Fruit fly (Drosophila melanogaster) whole organism, embryonic: ENCODE results near the gene CG13471.

Experiments used
- Aef1 ChIP-seq: fragments of 200-800 bp; sonication (Bioruptor generic); IDR thresholded peaks from 3 replicates; pipeline ENCODE4 v1.3.6; 2022; ENCODE audit warnings: missing biosample characterization, missing genetic modification characterization
- Bdp1 ChIP-seq: fragments of 200-800 bp; sonication (Bioruptor generic); optimal IDR thresholded peaks from 3 replicates; lab custom pipeline; 2016; ENCODE audit warnings: missing biosample characterization, missing genetic modification characterization
- CG10366 ChIP-seq: fragments of 200-800 bp; sonication (Bioruptor generic); IDR thresholded peaks from 2 replicates; pipeline ENCODE4 v1.3.6; 2022; ENCODE audit warnings: missing biosample characterization, missing genetic modification characterization
- CG11723 ChIP-seq: fragments of 200-800 bp; sonication (Bioruptor generic); optimal IDR thresholded peaks from 2 replicates; lab custom pipeline; 2017; ENCODE audit warnings: missing biosample characterization, mild to moderate bottlenecking, missing genetic modification characterization
- CG12071 ChIP-seq: fragments of 200-800 bp; sonication (Bioruptor generic); optimal IDR thresholded peaks from 3 replicates; lab custom pipeline; 2018; ENCODE audit warnings: missing biosample characterization, mild to moderate bottlenecking, missing genetic modification characterization
- CG12659 ChIP-seq: fragments of 200-800 bp; sonication (Bioruptor generic); optimal IDR thresholded peaks from 3 replicates; lab custom pipeline; 2017; ENCODE audit warnings: mild to moderate bottlenecking, missing biosample characterization, missing genetic modification reagents, missing genetic modification characterization
- CG13775 ChIP-seq: fragments of 200-800 bp; sonication (Bioruptor generic); optimal IDR thresholded peaks from 3 replicates; lab custom pipeline; 2017; ENCODE audit warnings: missing biosample characterization, mild to moderate bottlenecking, missing genetic modification characterization
- CG14860 ChIP-seq: fragments of 200-800 bp; sonication (Bioruptor generic); IDR thresholded peaks from 3 replicates; pipeline ENCODE4 v1.3.6; 2022; ENCODE audit warnings: missing biosample characterization, missing genetic modification characterization; ENCODE audit not compliant: partially characterized antibody
- CG1603 ChIP-seq: fragments of 200-800 bp; sonication (Bioruptor generic); optimal IDR thresholded peaks from 2 replicates; lab custom pipeline; 2019; ENCODE audit warnings: missing biosample characterization, mild to moderate bottlenecking, missing genetic modification characterization, moderate library complexity
- CG17359 ChIP-seq: fragments of 200-800 bp; sonication (Bioruptor generic); optimal IDR thresholded peaks from 3 replicates; lab custom pipeline; 2018; ENCODE audit warnings: missing biosample characterization, mild to moderate bottlenecking, missing genetic modification characterization, moderate library complexity
- CG1792 ChIP-seq: fragments of 200-800 bp; sonication (Bioruptor generic); optimal IDR thresholded peaks from 2 replicates; lab custom pipeline; 2016; ENCODE audit warnings: missing biosample characterization, missing genetic modification characterization
- CG33213 ChIP-seq: fragments of 200-800 bp; sonication (Bioruptor generic); optimal IDR thresholded peaks from 3 replicates; lab custom pipeline; 2016; ENCODE audit warnings: missing biosample characterization, missing genetic modification characterization
- CG34376 ChIP-seq: fragments of 200-800 bp; sonication (Bioruptor generic); optimal IDR thresholded peaks from 2 replicates; lab custom pipeline; 2018; ENCODE audit warnings: missing biosample characterization, mild to moderate bottlenecking, missing genetic modification characterization
- CG3726 ChIP-seq: fragments of 200-800 bp; sonication (Bioruptor generic); IDR thresholded peaks from 3 replicates; pipeline ENCODE4, ENCODE4 v1.3.6; 2022; ENCODE audit warnings: missing biosample characterization, missing genetic modification characterization
- CG6683 ChIP-seq: fragments of 200-800 bp; sonication (Bioruptor generic); optimal IDR thresholded peaks from 2 replicates; lab custom pipeline; 2017; ENCODE audit warnings: missing biosample characterization, mild to moderate bottlenecking, missing genetic modification characterization, missing genetic modification reagents
- CG9609 ChIP-seq: fragments of 200-800 bp; sonication (Bioruptor generic); optimal IDR thresholded peaks from 3 replicates; lab custom pipeline; 2016; ENCODE audit warnings: missing biosample characterization, missing genetic modification characterization
- D ChIP-seq, 2 experiments: fragments of 200-800 bp in 1 of 2; fragments of >200 bp in 1 of 2; sonication (Bioruptor generic) in 1 of 2; optimal IDR thresholded peaks; 2 replicates in 1 of 2; 3 replicates in 1 of 2; lab custom pipeline; 2017; ENCODE audit warnings: mild to moderate bottlenecking in 1 of 2, missing biosample characterization in 1 of 2, missing genetic modification characterization in 1 of 2, missing genetic modification reagents in 1 of 2
- Dref ChIP-seq: fragments of 200-800 bp; sonication (Bioruptor generic); IDR thresholded peaks from 2 replicates; pipeline ENCODE4 v1.3.6; 2022; ENCODE audit warnings: missing biosample characterization, missing genetic modification characterization
- Ets65A ChIP-seq: fragments of 200-800 bp; sonication (Bioruptor generic); peaks from one replicate; lab custom pipeline; 2016; ENCODE audit warnings: missing biosample characterization, missing genetic modification characterization
- HHEX ChIP-seq: fragments of 200-800 bp; sonication (Bioruptor generic); optimal IDR thresholded peaks from 3 replicates; lab custom pipeline; 2017; ENCODE audit warnings: missing biosample characterization, mild to moderate bottlenecking, missing genetic modification characterization, missing genetic modification reagents
- HmgZ ChIP-seq: fragments of 200-800 bp; sonication (Bioruptor generic); optimal IDR thresholded peaks from 2 replicates; lab custom pipeline; 2018; ENCODE audit warnings: missing biosample characterization, mild to moderate bottlenecking, missing genetic modification characterization
- Hr39 ChIP-seq: fragments of >200 bp; optimal IDR thresholded peaks from 2 replicates; lab custom pipeline; 2017
- Lpt ChIP-seq: fragments of >200 bp; optimal IDR thresholded peaks from 2 replicates; lab custom pipeline; 2018; ENCODE audit warnings: missing biosample characterization, missing genetic modification characterization
- Ptx1 ChIP-seq: fragments of 200-800 bp; sonication (Bioruptor generic); IDR thresholded peaks from 2 replicates; pipeline ENCODE4 v1.3.6; 2022; ENCODE audit warnings: missing biosample characterization, missing genetic modification characterization
- Scr ChIP-seq: fragments of 200-800 bp; sonication (Bioruptor generic); IDR thresholded peaks from 2 replicates; pipeline ENCODE4 v1.3.6; 2022; ENCODE audit warnings: missing biosample characterization, missing genetic modification characterization; ENCODE audit not compliant: partially characterized antibody
- Xbp1 ChIP-seq: fragments of 200-800 bp; sonication (Bioruptor generic); optimal IDR thresholded peaks from 3 replicates; lab custom pipeline; 2016; ENCODE audit warnings: missing biosample characterization, mild to moderate bottlenecking, missing genetic modification characterization
- ap ChIP-seq: fragments of 200-800 bp; sonication (Bioruptor generic); IDR thresholded peaks from 2 replicates; pipeline ENCODE4 v1.3.6; 2022; ENCODE audit warnings: missing biosample characterization, missing genetic modification characterization
- bbx ChIP-seq: fragments of 200-800 bp; sonication (Bioruptor generic); IDR thresholded peaks from 2 replicates; pipeline ENCODE4 v1.3.6; 2022; ENCODE audit warnings: missing biosample characterization, missing genetic modification characterization; ENCODE audit not compliant: partially characterized antibody
- br ChIP-seq: fragments of >200 bp; optimal IDR thresholded peaks from 2 replicates; lab custom pipeline; 2017
- corto ChIP-seq: fragments of 200-800 bp; sonication (Bioruptor generic); optimal IDR thresholded peaks from 2 replicates; lab custom pipeline; 2016; ENCODE audit warnings: missing biosample characterization, mild to moderate bottlenecking, missing genetic modification characterization, moderate library complexity
- dan ChIP-seq: fragments of 200-800 bp; sonication (Bioruptor generic); IDR thresholded peaks from 2 replicates; pipeline ENCODE4 v1.3.6; 2022; ENCODE audit warnings: missing biosample characterization, missing genetic modification characterization
- dmrt11E ChIP-seq: fragments of 200-800 bp; sonication (Bioruptor generic); optimal IDR thresholded peaks from 3 replicates; lab custom pipeline; 2018; ENCODE audit warnings: missing biosample characterization, mild to moderate bottlenecking, missing genetic modification characterization, moderate library complexity
- en ChIP-seq: fragments of 200-800 bp; sonication (Bioruptor generic); optimal IDR thresholded peaks from 2 replicates; lab custom pipeline; 2016; ENCODE audit warnings: missing biosample characterization, missing genetic modification characterization
- eyg ChIP-seq: fragments of 200-800 bp; sonication (Bioruptor generic); optimal IDR thresholded peaks from 3 replicates; lab custom pipeline; 2016; ENCODE audit warnings: missing biosample characterization, missing genetic modification characterization
- inv ChIP-seq: fragments of 200-800 bp; sonication (Bioruptor generic); IDR thresholded peaks from 2 replicates; pipeline ENCODE4 v1.3.6; 2022; ENCODE audit warnings: missing biosample characterization, missing genetic modification characterization; ENCODE audit not compliant: partially characterized antibody
- klu ChIP-seq: fragments of 200-800 bp; sonication (Bioruptor generic); IDR thresholded peaks from 2 replicates; pipeline ENCODE4 v1.3.6; 2022; ENCODE audit warnings: missing biosample characterization, missing genetic modification characterization
- lola ChIP-seq, 3 experiments: fragments of >200 bp in 2 of 3; fragments of 200-800 bp in 1 of 3; sonication (Bioruptor generic) in 1 of 3; optimal IDR thresholded peaks; 2 replicates each; lab custom pipeline; 2017 to 2019; ENCODE audit warnings: missing biosample characterization in 3 of 3, missing genetic modification characterization in 3 of 3, mild to moderate bottlenecking in 1 of 3, moderate library complexity in 1 of 3
- mld ChIP-seq: fragments of 200-800 bp; sonication (Bioruptor generic); IDR thresholded peaks from 3 replicates; pipeline ENCODE4 v1.3.6; 2022; ENCODE audit warnings: missing biosample characterization, missing genetic modification characterization; ENCODE audit not compliant: partially characterized antibody
- nerfin-2 ChIP-seq: fragments of 200-800 bp; sonication (Bioruptor generic); IDR thresholded peaks from 2 replicates; pipeline ENCODE4 v1.3.6; 2022; ENCODE audit warnings: missing biosample characterization, missing genetic modification characterization; ENCODE audit not compliant: partially characterized antibody
- oc ChIP-seq: fragments of 200-800 bp; sonication (Bioruptor generic); optimal IDR thresholded peaks from 2 replicates; lab custom pipeline; 2018; ENCODE audit warnings: missing biosample characterization, mild to moderate bottlenecking, missing genetic modification characterization, moderate library complexity
- pan ChIP-seq, 4 experiments: fragments of >200 bp in 3 of 4; fragments of 200-800 bp in 1 of 4; sonication (Bioruptor generic) in 1 of 4; optimal IDR thresholded peaks in 3 of 4; IDR thresholded peaks in 1 of 4; 2 replicates each; pipeline versions ENCODE4 v1.3.6 to Lab custom; 2017 to 2022; ENCODE audit warnings: missing biosample characterization in 2 of 4, missing genetic modification characterization in 2 of 4, mixed read lengths in 1 of 4
- sc ChIP-seq, 3 experiments: fragments of >200 bp in 2 of 3; fragments of 200-800 bp in 1 of 3; sonication (Bioruptor generic) in 1 of 3; optimal IDR thresholded peaks; 2 replicates in 2 of 3; 3 replicates in 1 of 3; lab custom pipeline; 2017; ENCODE audit warnings: mild to moderate bottlenecking in 1 of 3, missing biosample characterization in 1 of 3, missing genetic modification characterization in 1 of 3, missing genetic modification reagents in 1 of 3
- slou ChIP-seq: fragments of 200-800 bp; sonication (Bioruptor generic); optimal IDR thresholded peaks from 3 replicates; lab custom pipeline; 2016; ENCODE audit warnings: missing biosample characterization, missing genetic modification characterization
- stc ChIP-seq: fragments of 200-800 bp; sonication (Bioruptor generic); IDR thresholded peaks from 2 replicates; pipeline ENCODE4 v1.3.6; 2022; ENCODE audit warnings: missing biosample characterization, missing genetic modification characterization
- zen ChIP-seq: fragments of 200-800 bp; sonication (Bioruptor generic); optimal IDR thresholded peaks from 3 replicates; lab custom pipeline; 2018; ENCODE audit warnings: missing biosample characterization, mild to moderate bottlenecking, missing genetic modification characterization, moderate library complexity
- zf30C ChIP-seq: fragments of 200-800 bp; sonication (Bioruptor generic); optimal IDR thresholded peaks from 3 replicates; lab custom pipeline; 2018; ENCODE audit warnings: missing biosample characterization, mild to moderate bottlenecking, missing genetic modification characterization

CG13471 gene

dm6 chr3L:14757464-14758384, 24.4 kb upstream of the CG13471 start, which contains the start of gene CG42507 (continued):
- TF ChIP-seq mld (GFP tag; lab: Robert Waterston, UW) (no peak), br (lab: Kevin White, UChicago) (no peak), Ets65A (GFP tag; lab: Kevin White, UChicago) (no peak), Ptx1 (GFP tag; lab: Robert Waterston, UW) (no peak), Scr (GFP tag; lab: Robert Waterston, UW) (peak; percentile 45), pan (optimal IDR thresholded peaks at IDR 0.05; lab: Kevin White, UChicago) (no peak), pan (GFP tag; optimal IDR thresholded peaks at IDR 0.05 in 1 of 2, IDR thresholded peaks at IDR 0.05 in 1 of 2) (peak in 1 of 2 experiments; percentile 41), dmrt11E (no peak), oc (tag; lab: Kevin White, UChicago) (peak; percentile 15), CG33213 (GFP tag; lab: Kevin White, UChicago) (no peak), Lpt (GFP tag; lab: Kevin White, UChicago) (no peak), HHEX (peak; percentile 50), zf30C (GFP tag; lab: Kevin White, UChicago) (peak; percentile 41), dan (GFP tag; lab: Robert Waterston, UW) (no peak), CG34376 (peak; percentile 94), CG11723 (GFP tag; lab: Kevin White, UChicago) (peak; percentile 34), Xbp1 (GFP tag; lab: Kevin White, UChicago) (no peak), bbx (GFP tag; lab: Robert Waterston, UW) (0 out of 2 replicates have a peak, but pooled peaks have one; percentile 8), CG13775 (no peak), CG12071 (peak; percentile 80), corto (GFP tag; lab: Kevin White, UChicago) (no peak), Dref (GFP tag; lab: Robert Waterston, UW) (no peak), CG1603 (peak; percentile 39), Bdp1 (GFP tag; lab: Kevin White, UChicago) (no peak), D (optimal IDR thresholded peaks at IDR 0.05; lab: Kevin White, UChicago) (no peak), D (GFP tag; optimal IDR thresholded peaks at IDR 0.05; lab: Kevin White, UChicago) (no peak), eyg (GFP tag; lab: Kevin White, UChicago) (peak; percentile 7), CG17359 (tag; lab: Kevin White, UChicago) (peak; percentile 14), ap (GFP tag; lab: Robert Waterston, UW) (peak; percentile 16; the same call in 1 of the 2 replicates), Hr39 (lab: Kevin White, UChicago) (no peak), CG1792 (GFP tag; lab: Kevin White, UChicago) (no peak), CG12659 (peak; percentile 32), HmgZ (tag; lab: Kevin White, UChicago) (peak; percentile 9), CG6683 (GFP tag; lab: Kevin White, UChicago) (no peak), sc (optimal IDR thresholded peaks at IDR 0.05; lab: Kevin White, UChicago) (no peak), sc (GFP tag; optimal IDR thresholded peaks at IDR 0.05; lab: Kevin White, UChicago) (peak; percentile 16), Aef1 (GFP tag; lab: Robert Waterston, UW) (no peak), inv (GFP tag; lab: Robert Waterston, UW) (no peak), CG10366 (GFP tag; lab: Robert Waterston, UW) (no peak), CG9609 (no peak), slou (no peak), lola (GFP tag; optimal IDR thresholded peaks at IDR 0.05; lab: Kevin White, UChicago) (no peak), CG14860 (no peak), zen (tag; lab: Kevin White, UChicago) (peak; percentile 22), stc (peak; percentile 12; the same call in 1 of the 2 replicates), CG3726 (GFP tag; lab: Robert Waterston, UW) (no peak), klu (GFP tag; lab: Robert Waterston, UW) (no peak), nerfin-2 (GFP tag; lab: Robert Waterston, UW) (no peak), en (GFP tag; lab: Kevin White, UChicago) (no peak)
